Fruit fly (Drosophila melanogaster): ENCODE results near the gene Mgat2.
A peak's percentile ranks its signal among the peaks of the same experiment; 100 is the strongest.

The Mgat2 gene

dm6 chr3R:30004648-30005047, 17.4 kb downstream of the Mgat2 start, which contains the start of the genes Nlp and Nph (continued):
- TF ChIP-seq CG18262 (tag; optimal IDR thresholded peaks at IDR 0.05) (peak; percentile 32), zen2 (GFP tag; IDR thresholded peaks at IDR 0.05; ENCODE audit: partially characterized antibody) (peak; percentile 85; the same call in 2 of the 3 replicates), CG13894 (tag; optimal IDR thresholded peaks at IDR 0.05) (no peak), crc (GFP tag; optimal IDR thresholded peaks at IDR 0.05) (no peak), cato (GFP tag; optimal IDR thresholded peaks at IDR 0.05; ENCODE audit: borderline replicate concordance) (no peak), gcm (GFP tag; optimal IDR thresholded peaks at IDR 0.05) (no peak), hb (GFP tag; IDR thresholded peaks at IDR 0.05; ENCODE audit: partially characterized antibody) (peak; percentile 83), CG9727 (GFP tag; optimal IDR thresholded peaks at IDR 0.05) (no peak), C15 (GFP tag; IDR thresholded peaks at IDR 0.05) (no peak), CTCF (GFP tag; optimal IDR thresholded peaks at IDR 0.05) (peak; percentile 37), Adf1 (GFP tag; IDR thresholded peaks at IDR 0.05) (0 out of 2 replicates have a peak, but pooled peaks have one; percentile 7), HLH4C (GFP tag; IDR thresholded peaks at IDR 0.05; ENCODE audit: partially characterized antibody) (peak; percentile 89), HLHmδ (GFP tag; optimal IDR thresholded peaks at IDR 0.05) (no peak), Ravus (GFP tag; IDR thresholded peaks at IDR 0.05) (no peak), dpn (GFP tag; optimal IDR thresholded peaks at IDR 0.05) (peak; percentile 36 to 41), CG7963 (GFP tag; IDR thresholded peaks at IDR 0.05; ENCODE audit: partially characterized antibody) (peak; percentile 62), ewg (GFP tag; optimal IDR thresholded peaks at IDR 0.05) (no peak), chif (GFP tag; optimal IDR thresholded peaks at IDR 0.05) (no peak), CG14014 (GFP tag; IDR thresholded peaks at IDR 0.05) (no peak), CG31441 (GFP tag; IDR thresholded peaks at IDR 0.05) (no peak), Atf-2 (GFP tag; optimal IDR thresholded peaks at IDR 0.05) (no peak), CG6683 (GFP tag; optimal IDR thresholded peaks at IDR 0.05) (no peak), shn (GFP tag; optimal IDR thresholded peaks at IDR 0.05) (no peak), tll (GFP tag; optimal IDR thresholded peaks at IDR 0.05) (no peak), CG31388 (GFP tag; optimal IDR thresholded peaks at IDR 0.05) (no peak), lola (GFP tag; optimal IDR thresholded peaks at IDR 0.05) (no peak), CG13296 (GFP tag; optimal IDR thresholded peaks at IDR 0.05) (no peak), MBD-R2 (GFP tag; IDR thresholded peaks at IDR 0.05) (no peak; the same call in none of the 2 replicates), toy (GFP tag; IDR thresholded peaks at IDR 0.05) (no peak), Scr (GFP tag; IDR thresholded peaks at IDR 0.05; ENCODE audit: partially characterized antibody) (peak; percentile 90), CG12744 (GFP tag; optimal IDR thresholded peaks at IDR 0.05) (no peak), CG18619 (GFP tag; optimal IDR thresholded peaks at IDR 0.05) (no peak), psq (GFP tag; optimal IDR thresholded peaks at IDR 0.05) (no peak), pho (GFP tag; optimal IDR thresholded peaks at IDR 0.05) (no peak), Med (GFP tag) (peak; percentile 89), CG8924 (tag; optimal IDR thresholded peaks at IDR 0.05) (peak; percentile 43), CG9817 (tag; optimal IDR thresholded peaks at IDR 0.05) (no peak), Dp (GFP tag; optimal IDR thresholded peaks at IDR 0.05) (peak; percentile 34), eve (GFP tag; optimal IDR thresholded peaks at IDR 0.05) (no peak), Aef1 (GFP tag; IDR thresholded peaks at IDR 0.05) (no peak), CG1233 (GFP tag; optimal IDR thresholded peaks at IDR 0.05) (no peak), Abd-B (GFP tag; optimal IDR thresholded peaks at IDR 0.05) (no peak), CG11456 (GFP tag; IDR thresholded peaks at IDR 0.05) (no peak), Jarid2 (GFP tag; optimal IDR thresholded peaks at IDR 0.05) (no peak), Opbp (GFP tag; IDR thresholded peaks at IDR 0.05; ENCODE audit: partially characterized antibody) (peak; percentile 76), Vsx1 (GFP tag; optimal IDR thresholded peaks at IDR 0.05) (no peak), CG10462 (GFP tag; optimal IDR thresholded peaks at IDR 0.05) (no peak), Doc2 (GFP tag; IDR thresholded peaks at IDR 0.05) (no peak), nom (GFP tag; optimal IDR thresholded peaks at IDR 0.05) (no peak), croc (GFP tag; conservative IDR thresholded peaks at IDR 0.05) (no peak), Ets65A (GFP tag) (no peak)

All from whole organism, embryonic.